Worm (Caenorhabditis elegans) whole organism, L2 larva: ENCODE results near the gene ZK177.3.

ENCODE experiments used
- C34F6.9 ChIP-seq: fragments of 150-350 bp; optimal IDR thresholded peaks from 2 replicates; lab custom pipeline; 2014; ENCODE audit warnings: missing biosample characterization, missing genetic modification characterization
- F13H6.1 ChIP-seq: sonication (generic microtip); optimal IDR thresholded peaks from 2 replicates; lab custom pipeline; 2016; ENCODE audit warnings: missing genetic modification characterization, missing compliant biosample characterization
- R02D3.7 ChIP-seq: fragments of 150-350 bp; optimal IDR thresholded peaks from 2 replicates; lab custom pipeline; 2014; ENCODE audit warnings: missing biosample characterization, missing genetic modification characterization
- Y55F3AM.14 ChIP-seq: fragments of 200-800 bp; sonication (Bioruptor generic); optimal IDR thresholded peaks from 2 replicates; lab custom pipeline; 2018; ENCODE audit warnings: mild to moderate bottlenecking, missing genetic modification characterization, missing compliant biosample characterization
- ZK546.5 ChIP-seq: sonication (generic microtip); optimal IDR thresholded peaks from 2 replicates; lab custom pipeline; 2017; ENCODE audit warnings: missing biosample characterization, missing genetic modification characterization
- alr-1 ChIP-seq: fragments of 150-350 bp; optimal IDR thresholded peaks from 2 replicates; lab custom pipeline; 2014; ENCODE audit warnings: missing biosample characterization, missing genetic modification characterization
- aly-2 ChIP-seq: fragments of 150-350 bp; optimal IDR thresholded peaks from 2 replicates; lab custom pipeline; 2014; ENCODE audit warnings: missing biosample characterization, missing genetic modification characterization
- ama-1 ChIP-seq: fragments of 150-350 bp; optimal IDR thresholded peaks from 2 replicates; lab custom pipeline; 2018; ENCODE audit warnings: inconsistent platforms
- blmp-1 ChIP-seq: sonication (generic microtip); optimal IDR thresholded peaks from 2 replicates; lab custom pipeline; 2017; ENCODE audit warnings: missing genetic modification characterization, mild to moderate bottlenecking, missing compliant biosample characterization, antibody characterized with exemption, moderate library complexity; ENCODE audit not compliant: insufficient read depth
- ceh-16 ChIP-seq: fragments of 150-350 bp; optimal IDR thresholded peaks from 2 replicates; lab custom pipeline; 2014; ENCODE audit warnings: missing biosample characterization, missing genetic modification characterization
- ceh-82 ChIP-seq: fragments of 150-350 bp; optimal IDR thresholded peaks from 2 replicates; lab custom pipeline; 2014; ENCODE audit warnings: missing biosample characterization, missing genetic modification characterization
- crh-2 ChIP-seq: sonication (generic microtip); optimal IDR thresholded peaks from 2 replicates; lab custom pipeline; 2017; ENCODE audit warnings: missing biosample characterization, missing genetic modification characterization
- dmd-4 ChIP-seq: sonication (generic microtip); optimal IDR thresholded peaks from 2 replicates; lab custom pipeline; 2017; ENCODE audit warnings: missing biosample characterization, missing genetic modification characterization
- egl-27 ChIP-seq: sonication (generic microtip); optimal IDR thresholded peaks from 3 replicates; lab custom pipeline; 2017; ENCODE audit warnings: missing biosample characterization, missing genetic modification reagents, missing genetic modification characterization
- elt-1 ChIP-seq: fragments of 150-350 bp; optimal IDR thresholded peaks from 2 replicates; lab custom pipeline; 2014; ENCODE audit warnings: missing biosample characterization, missing genetic modification characterization
- elt-3 ChIP-seq: sonication (generic microtip); optimal IDR thresholded peaks from 2 replicates; lab custom pipeline; 2017; ENCODE audit warnings: missing biosample characterization, missing genetic modification characterization
- fos-1 ChIP-seq: fragments of 150-350 bp; optimal IDR thresholded peaks from 2 replicates; lab custom pipeline; 2014; ENCODE audit warnings: missing biosample characterization, missing genetic modification characterization
- gmeb-1 ChIP-seq: fragments of 150-350 bp; optimal IDR thresholded peaks from 2 replicates; lab custom pipeline; 2014; ENCODE audit warnings: missing biosample characterization, missing genetic modification characterization
- lin-11 ChIP-seq: fragments of 150-350 bp; sonication (generic microtip); optimal IDR thresholded peaks from 2 replicates; lab custom pipeline; 2014; ENCODE audit warnings: missing biosample characterization, missing genetic modification characterization, inconsistent platforms, mixed read lengths
- lin-13 ChIP-seq: fragments of 150-350 bp; optimal IDR thresholded peaks from 2 replicates; lab custom pipeline; 2014; ENCODE audit warnings: missing biosample characterization, missing genetic modification reagents, missing genetic modification characterization
- lin-39 ChIP-seq: fragments of 150-350 bp; optimal IDR thresholded peaks from 2 replicates; lab custom pipeline; 2014; ENCODE audit warnings: missing biosample characterization, missing genetic modification reagents, missing genetic modification characterization
- lsy-2 ChIP-seq, 2 experiments: fragments of 150-350 bp in 1 of 2; sonication (generic microtip) in 1 of 2; optimal IDR thresholded peaks; 2 replicates each; lab custom pipeline; 2014 to 2017; ENCODE audit warnings: missing biosample characterization in 2 of 2, missing genetic modification characterization in 2 of 2
- mab-5 ChIP-seq: fragments of 150-350 bp; optimal IDR thresholded peaks from 2 replicates; lab custom pipeline; 2014; ENCODE audit warnings: missing biosample characterization, missing genetic modification characterization
- mbf-1 ChIP-seq: sonication (generic microtip); optimal IDR thresholded peaks from 2 replicates; lab custom pipeline; 2017; ENCODE audit warnings: missing biosample characterization, missing genetic modification characterization
- mdl-1 ChIP-seq, 2 experiments: fragments of 150-350 bp in 1 of 2; sonication (generic microtip) in 1 of 2; optimal IDR thresholded peaks; 2 replicates each; lab custom pipeline; 2017; ENCODE audit warnings: missing biosample characterization in 2 of 2, missing genetic modification characterization in 2 of 2
- nhr-10 ChIP-seq: sonication (generic microtip); optimal IDR thresholded peaks from 2 replicates; lab custom pipeline; 2017; ENCODE audit warnings: missing biosample characterization, missing genetic modification characterization
- nhr-11 ChIP-seq: fragments of 150-350 bp; optimal IDR thresholded peaks from 2 replicates; lab custom pipeline; 2014; ENCODE audit warnings: missing biosample characterization, missing genetic modification characterization
- nhr-12 ChIP-seq: fragments of 150-350 bp; optimal IDR thresholded peaks from 2 replicates; lab custom pipeline; 2014; ENCODE audit warnings: missing biosample characterization, missing genetic modification characterization
- nhr-129 ChIP-seq: fragments of 150-350 bp; optimal IDR thresholded peaks from 2 replicates; lab custom pipeline; 2014; ENCODE audit warnings: missing biosample characterization, missing genetic modification characterization
- nhr-21 ChIP-seq: fragments of 150-350 bp; optimal IDR thresholded peaks from 2 replicates; lab custom pipeline; 2014; ENCODE audit warnings: missing biosample characterization, missing genetic modification characterization
- nhr-23 ChIP-seq: fragments of 150-350 bp; optimal IDR thresholded peaks from 2 replicates; lab custom pipeline; 2014; ENCODE audit warnings: missing biosample characterization, missing genetic modification reagents, missing genetic modification characterization
- nhr-237 ChIP-seq: fragments of 150-350 bp; optimal IDR thresholded peaks from 2 replicates; lab custom pipeline; 2014; ENCODE audit warnings: missing biosample characterization, missing genetic modification characterization
- nhr-25 ChIP-seq: fragments of 150-350 bp; sonication (generic microtip); optimal IDR thresholded peaks from 3 replicates; lab custom pipeline; 2014; ENCODE audit warnings: missing biosample characterization, missing genetic modification characterization
- nhr-6 ChIP-seq: fragments of 150-350 bp; optimal IDR thresholded peaks from 2 replicates; lab custom pipeline; 2014; ENCODE audit warnings: missing biosample characterization, missing genetic modification characterization
- nhr-77 ChIP-seq: fragments of 150-350 bp; optimal IDR thresholded peaks from 2 replicates; lab custom pipeline; 2014; ENCODE audit warnings: missing biosample characterization, missing genetic modification characterization
- peb-1 ChIP-seq: fragments of 150-350 bp; optimal IDR thresholded peaks from 2 replicates; lab custom pipeline; 2014; ENCODE audit warnings: missing biosample characterization, missing genetic modification characterization
- sem-4 ChIP-seq: fragments of 150-350 bp; optimal IDR thresholded peaks from 2 replicates; lab custom pipeline; 2014; ENCODE audit warnings: missing biosample characterization, missing genetic modification reagents, missing genetic modification characterization
- skn-1 ChIP-seq: sonication (generic microtip); optimal IDR thresholded peaks from 2 replicates; lab custom pipeline; 2017; ENCODE audit warnings: missing biosample characterization, missing genetic modification characterization
- sma-3 ChIP-seq: sonication (generic microtip); optimal IDR thresholded peaks from 2 replicates; lab custom pipeline; 2016; ENCODE audit warnings: missing genetic modification reagents, missing genetic modification characterization, missing compliant biosample characterization
- sma-9 ChIP-seq, 2 experiments: fragments of 150-350 bp in 1 of 2; sonication (generic microtip) in 1 of 2; optimal IDR thresholded peaks; 2 replicates each; lab custom pipeline; 2014 to 2016; ENCODE audit warnings: missing genetic modification characterization in 2 of 2, mild to moderate bottlenecking in 1 of 2, missing biosample characterization in 1 of 2, missing compliant biosample characterization in 1 of 2, missing genetic modification reagents in 1 of 2, moderate library complexity in 1 of 2
- snpc-4 ChIP-seq: fragments of 150-350 bp; optimal IDR thresholded peaks from 2 replicates; lab custom pipeline; 2014; ENCODE audit warnings: missing biosample characterization, missing genetic modification characterization
- unc-39 ChIP-seq: fragments of 150-350 bp; optimal IDR thresholded peaks from 2 replicates; lab custom pipeline; 2014; ENCODE audit warnings: missing biosample characterization, missing genetic modification characterization
- unc-55 ChIP-seq: fragments of 150-350 bp; sonication (generic microtip); optimal IDR thresholded peaks from 3 replicates; lab custom pipeline; 2014; ENCODE audit warnings: missing biosample characterization, missing genetic modification reagents, missing genetic modification characterization
- unc-62 ChIP-seq: fragments of 150-350 bp; optimal IDR thresholded peaks from 2 replicates; lab custom pipeline; 2014; ENCODE audit warnings: missing biosample characterization, missing genetic modification reagents, missing genetic modification characterization
- zag-1 ChIP-seq: fragments of 150-350 bp; optimal IDR thresholded peaks from 2 replicates; lab custom pipeline; 2014; ENCODE audit warnings: missing biosample characterization, missing genetic modification characterization
- ztf-1 ChIP-seq: fragments of 200-800 bp; sonication (Bioruptor generic); conservative IDR thresholded peaks from 2 replicates; pipeline ENCODE4 v1.3.6; 2022; ENCODE audit warnings: missing genetic modification characterization, missing compliant biosample characterization
- ztf-11 ChIP-seq: sonication (generic microtip); optimal IDR thresholded peaks from 2 replicates; lab custom pipeline; 2017; ENCODE audit warnings: missing biosample characterization, missing genetic modification characterization
- ztf-4 ChIP-seq: fragments of 150-350 bp; optimal IDR thresholded peaks from 2 replicates; lab custom pipeline; 2014; ENCODE audit warnings: missing biosample characterization, missing genetic modification characterization

Gene ZK177.3

ce11 chrII:5541685-5542084, 26.0 kb downstream of the ZK177.3 start, which contains the start of gene C17C3.24:
TSS of gene C17C3.24 (minus strand) at chrII:5541785.
- no peak for TF ChIP-seq lin-11 (tag; lab: Kevin White, UChicago)
- no peak for TF ChIP-seq nhr-23 (tag; lab: Kevin White, UChicago)
- no peak for TF ChIP-seq dmd-4 (tag; lab: Kevin White, UChicago)
- no peak for TF ChIP-seq nhr-12
- no peak for TF ChIP-seq aly-2 (tag; lab: Kevin White, UChicago)
- TF ChIP-seq elt-1 (tag; lab: Kevin White, UChicago) = no peak
- TF ChIP-seq lin-13 (GFP tag; lab: Kevin White, UChicago) = no peak
- TF ChIP-seq egl-27 (tag; lab: Kevin White, UChicago) = no peak
- no peak for TF ChIP-seq unc-55 (GFP tag; lab: Kevin White, UChicago)
- TF ChIP-seq nhr-11 (tag; lab: Kevin White, UChicago) = no peak
- TF ChIP-seq alr-1 = no peak

- TF ChIP-seq sem-4 (tag; lab: Kevin White, UChicago) = peak; percentile 98
- TF ChIP-seq nhr-12 = peak; percentile 74
- TF ChIP-seq unc-62 = peak; percentile 86
- TF ChIP-seq R02D3.7 (tag; lab: Kevin White, UChicago) = peak; percentile 80
- peak; percentile 99 for TF ChIP-seq ztf-4 (tag; lab: Kevin White, UChicago)
- TF ChIP-seq fos-1 (tag; lab: Kevin White, UChicago) = peak; percentile 98
- TF ChIP-seq nhr-11 (tag; lab: Kevin White, UChicago) = peak; percentile 81
- TF ChIP-seq snpc-4 (tag; lab: Kevin White, UChicago) = peak; percentile 100
- peak; percentile 88 for TF ChIP-seq nhr-237 (tag; lab: Kevin White, UChicago)
- no peak for TF ChIP-seq elt-3 (tag; lab: Kevin White, UChicago)
- peak; percentile 94 to 97 for TF ChIP-seq lsy-2 (tag; optimal IDR thresholded peaks at IDR 0.05; lab: Kevin White, UChicago)
- peak; percentile 99 for TF ChIP-seq nhr-129 (tag; lab: Kevin White, UChicago)
- peak; percentile 98 for TF ChIP-seq sma-3
- TF ChIP-seq ceh-16 (tag; lab: Kevin White, UChicago) = peak; percentile 93
- TF ChIP-seq mdl-1 (tag; optimal IDR thresholded peaks at IDR 0.05; lab: Kevin White, UChicago) = peak; percentile 88 to 92
- TF ChIP-seq blmp-1 (tag; lab: Kevin White, UChicago) = peak; percentile 90
- peak; percentile 91 for TF ChIP-seq lin-39 (tag; lab: Kevin White, UChicago)
- TF ChIP-seq ZK546.5 = peak; percentile 58
- peak; percentile 95 for TF ChIP-seq gmeb-1 (tag; lab: Kevin White, UChicago)
- TF ChIP-seq lin-13 (GFP tag; lab: Kevin White, UChicago) = peak; percentile 98
- peak; percentile 100 for TF ChIP-seq ama-1 (lab: Kevin White, UChicago)
- peak; percentile 95 for TF ChIP-seq nhr-10
- TF ChIP-seq unc-39 (tag; lab: Kevin White, UChicago) = peak; percentile 76
- peak; percentile 98 for TF ChIP-seq lin-11 (tag; lab: Kevin White, UChicago)
- peak; percentile 99 for TF ChIP-seq unc-55 (GFP tag; lab: Kevin White, UChicago)
- no peak for TF ChIP-seq alr-1
- peak; percentile 61 for TF ChIP-seq mbf-1
- TF ChIP-seq aly-2 (tag; lab: Kevin White, UChicago) = peak; percentile 100
- peak; percentile 71 for TF ChIP-seq dmd-4 (tag; lab: Kevin White, UChicago)
- no peak for TF ChIP-seq elt-1 (tag; lab: Kevin White, UChicago)
- peak; percentile 99 for TF ChIP-seq crh-2
- TF ChIP-seq skn-1 (tag; lab: Kevin White, UChicago) = peak; percentile 92
- peak; percentile 95 for TF ChIP-seq Y55F3AM.14 (GFP tag; lab: Kevin White, UChicago)
- TF ChIP-seq nhr-6 = peak; percentile 98
- TF ChIP-seq F13H6.1 (tag; lab: Kevin White, UChicago) = peak; percentile 98
- TF ChIP-seq nhr-21 = peak; percentile 99
- TF ChIP-seq C34F6.9 (tag; lab: Kevin White, UChicago) = peak; percentile 99
- TF ChIP-seq sma-9 (GFP tag; optimal IDR thresholded peaks at IDR 0.05; lab: Kevin White, UChicago) = peak; percentile 99
- peak; percentile 73 for TF ChIP-seq sma-9 (tag; optimal IDR thresholded peaks at IDR 0.05; lab: Kevin White, UChicago)
- peak; percentile 59 for TF ChIP-seq peb-1 (tag; lab: Kevin White, UChicago)
- no peak for TF ChIP-seq ztf-1 (GFP tag; lab: Robert Waterston, UW)
- peak; percentile 96 for TF ChIP-seq mab-5 (tag; lab: Kevin White, UChicago)
- TF ChIP-seq egl-27 (tag; lab: Kevin White, UChicago) = peak; percentile 99
- peak; percentile 62 for TF ChIP-seq ztf-11 (tag; lab: Kevin White, UChicago)
- peak; percentile 97 for TF ChIP-seq nhr-25
- no peak for TF ChIP-seq nhr-23 (tag; lab: Kevin White, UChicago)
- peak; percentile 87 for TF ChIP-seq ceh-82 (tag; lab: Kevin White, UChicago)
- peak; percentile 65 for TF ChIP-seq nhr-77 (tag; lab: Kevin White, UChicago)
- peak; percentile 98 for TF ChIP-seq zag-1 (tag; lab: Kevin White, UChicago)
Observed at ce11 chrII:5543476-5544144, 28.0 kb downstream of the ZK177.3 start.
